Worm (Caenorhabditis elegans): Measurements from ENCODE around the gene sph-1.

- TF ChIP-seq him-1 (tag; optimal IDR thresholded peaks at IDR 0.05) (no peak), W03F9.2 (tag; optimal IDR thresholded peaks at IDR 0.05) (no peak), dao-5 (tag; optimal IDR thresholded peaks at IDR 0.05) (no peak)
Observed at ce11 chrIV:8126902-8127301, 6.5 kb downstream of the sph-1 start, which contains the start of gene ceph-41.
